Worm (Caenorhabditis elegans) whole organism, mixed stage, embryonic: ENCODE measurements around the gene C49A9.5.

Experiments used
- M03D4.4 ChIP-seq: sonication (generic microtip); optimal IDR thresholded peaks from 2 replicates; lab custom pipeline; 2017; ENCODE audit warnings: mild to moderate bottlenecking, missing genetic modification characterization, missing compliant biosample characterization
- bed-3 ChIP-seq: fragments of 200-800 bp; sonication (Bioruptor generic); optimal IDR thresholded peaks from 3 replicates; lab custom pipeline; 2018; ENCODE audit warnings: mild to moderate bottlenecking, missing genetic modification characterization, moderate library complexity, missing compliant biosample characterization
- blmp-1 ChIP-seq: fragments of 150-350 bp; optimal IDR thresholded peaks from 2 replicates; lab custom pipeline; 2014; ENCODE audit warnings: missing biosample characterization, missing genetic modification characterization
- ceh-39 ChIP-seq: fragments of 150-350 bp; optimal IDR thresholded peaks from 2 replicates; lab custom pipeline; 2014; ENCODE audit warnings: missing biosample characterization, missing genetic modification characterization
- ceh-43 ChIP-seq: fragments of 200-800 bp; sonication (Bioruptor generic); optimal IDR thresholded peaks from 2 replicates; lab custom pipeline; 2018; ENCODE audit warnings: mild to moderate bottlenecking, missing genetic modification characterization, moderate library complexity, missing compliant biosample characterization
- ceh-83 ChIP-seq: fragments of 200-800 bp; sonication (Bioruptor generic); optimal IDR thresholded peaks from 2 replicates; lab custom pipeline; 2018; ENCODE audit warnings: mild to moderate bottlenecking, missing genetic modification characterization, missing compliant biosample characterization
- ces-1 ChIP-seq: fragments of 150-350 bp; optimal IDR thresholded peaks from 2 replicates; lab custom pipeline; 2014; ENCODE audit warnings: missing biosample characterization, missing genetic modification reagents, missing genetic modification characterization
- cnd-1 ChIP-seq: fragments of 200-800 bp; sonication (Bioruptor generic); optimal IDR thresholded peaks from 2 replicates; lab custom pipeline; 2018; ENCODE audit warnings: mild to moderate bottlenecking, missing genetic modification characterization, missing compliant biosample characterization
- drap-1 ChIP-seq: fragments of 200-800 bp; sonication (Bioruptor generic); optimal IDR thresholded peaks from 3 replicates; lab custom pipeline; 2018; ENCODE audit warnings: mild to moderate bottlenecking, missing genetic modification characterization, missing compliant biosample characterization
- elt-1 ChIP-seq: sonication (generic microtip); optimal IDR thresholded peaks from 2 replicates; lab custom pipeline; 2017; ENCODE audit warnings: missing genetic modification characterization, mild to moderate bottlenecking, missing compliant biosample characterization, antibody characterized with exemption, moderate library complexity, borderline replicate concordance; ENCODE audit not compliant: insufficient read depth
- elt-3 ChIP-seq: fragments of 150-350 bp; optimal IDR thresholded peaks from 2 replicates; lab custom pipeline; 2014; ENCODE audit warnings: missing biosample characterization, missing genetic modification characterization
- flh-1 ChIP-seq: fragments of 200-800 bp; sonication (Bioruptor generic); optimal IDR thresholded peaks from 2 replicates; lab custom pipeline; 2018; ENCODE audit warnings: mild to moderate bottlenecking, missing genetic modification characterization, moderate library complexity, missing compliant biosample characterization
- ham-2 ChIP-seq: fragments of 200-800 bp; sonication (Bioruptor generic); optimal IDR thresholded peaks from 2 replicates; lab custom pipeline; 2018; ENCODE audit warnings: mild to moderate bottlenecking, missing genetic modification characterization, missing compliant biosample characterization
- hlh-1 ChIP-seq: fragments of 150-350 bp; optimal IDR thresholded peaks from 2 replicates; lab custom pipeline; 2014; ENCODE audit warnings: missing biosample characterization, missing genetic modification reagents, missing genetic modification characterization
- lin-13 ChIP-seq: fragments of 150-350 bp; optimal IDR thresholded peaks from 2 replicates; lab custom pipeline; 2014; ENCODE audit warnings: missing biosample characterization, missing genetic modification characterization
- lin-32 ChIP-seq: fragments of 200-800 bp; sonication (Bioruptor generic); optimal IDR thresholded peaks from 2 replicates; lab custom pipeline; 2018; ENCODE audit warnings: mild to moderate bottlenecking, missing genetic modification characterization, missing compliant biosample characterization
- lsy-2 ChIP-seq: fragments of 150-350 bp; optimal IDR thresholded peaks from 2 replicates; lab custom pipeline; 2014; ENCODE audit warnings: missing biosample characterization, missing genetic modification characterization
- mab-5 ChIP-seq: fragments of 150-350 bp; optimal IDR thresholded peaks from 2 replicates; lab custom pipeline; 2014; ENCODE audit warnings: missing biosample characterization, missing genetic modification characterization
- mls-2 ChIP-seq: sonication (generic microtip); optimal IDR thresholded peaks from 2 replicates; lab custom pipeline; 2016; ENCODE audit warnings: mild to moderate bottlenecking, missing genetic modification characterization, moderate library complexity, missing compliant biosample characterization
- nhr-12 ChIP-seq: fragments of 150-350 bp; optimal IDR thresholded peaks from 2 replicates; lab custom pipeline; 2014; ENCODE audit warnings: missing biosample characterization, missing genetic modification characterization
- nhr-2 ChIP-seq: fragments of 150-350 bp; optimal IDR thresholded peaks from 2 replicates; lab custom pipeline; 2014; ENCODE audit warnings: missing biosample characterization, missing genetic modification characterization
- nhr-237 ChIP-seq: fragments of 150-350 bp; optimal IDR thresholded peaks from 2 replicates; lab custom pipeline; 2014; ENCODE audit warnings: missing biosample characterization, missing genetic modification characterization
- nhr-28 ChIP-seq: fragments of 150-350 bp; optimal IDR thresholded peaks from 2 replicates; lab custom pipeline; 2014; ENCODE audit warnings: missing biosample characterization, missing genetic modification characterization
- nhr-76 ChIP-seq: sonication (generic microtip); optimal IDR thresholded peaks from 2 replicates; lab custom pipeline; 2017; ENCODE audit warnings: missing biosample characterization, missing genetic modification characterization
- pha-4 ChIP-seq: fragments of 150-350 bp; optimal IDR thresholded peaks from 2 replicates; lab custom pipeline; 2018; ENCODE audit warnings: missing biosample characterization, missing genetic modification reagents, missing genetic modification characterization
- sem-2 ChIP-seq: fragments of 200-800 bp; sonication (Bioruptor generic); optimal IDR thresholded peaks from 2 replicates; lab custom pipeline; 2018; ENCODE audit warnings: mild to moderate bottlenecking, missing genetic modification characterization, missing compliant biosample characterization
- sptf-1 ChIP-seq: sonication (generic microtip); optimal IDR thresholded peaks from 2 replicates; lab custom pipeline; 2017; ENCODE audit warnings: mild to moderate bottlenecking, missing genetic modification characterization, moderate library complexity, missing compliant biosample characterization
- tbx-8 ChIP-seq: fragments of 200-800 bp; sonication (Bioruptor generic); optimal IDR thresholded peaks from 2 replicates; lab custom pipeline; 2018; ENCODE audit warnings: mild to moderate bottlenecking, missing genetic modification characterization, moderate library complexity, missing compliant biosample characterization
- unc-120 ChIP-seq: sonication (generic microtip); optimal IDR thresholded peaks from 2 replicates; lab custom pipeline; 2017; ENCODE audit warnings: missing genetic modification characterization, missing compliant biosample characterization; ENCODE audit not compliant: poor library complexity, severe bottlenecking
- unc-39 ChIP-seq: fragments of 150-350 bp; optimal IDR thresholded peaks from 2 replicates; lab custom pipeline; 2014; ENCODE audit warnings: missing biosample characterization, missing genetic modification characterization
- unc-62 ChIP-seq: fragments of 150-350 bp; optimal IDR thresholded peaks from 2 replicates; lab custom pipeline; 2014; ENCODE audit warnings: missing biosample characterization, missing genetic modification reagents, missing genetic modification characterization
- zip-8 ChIP-seq: fragments of 150-350 bp; optimal IDR thresholded peaks from 2 replicates; lab custom pipeline; 2014; ENCODE audit warnings: missing biosample characterization, missing genetic modification characterization

Gene C49A9.5

DNA sequence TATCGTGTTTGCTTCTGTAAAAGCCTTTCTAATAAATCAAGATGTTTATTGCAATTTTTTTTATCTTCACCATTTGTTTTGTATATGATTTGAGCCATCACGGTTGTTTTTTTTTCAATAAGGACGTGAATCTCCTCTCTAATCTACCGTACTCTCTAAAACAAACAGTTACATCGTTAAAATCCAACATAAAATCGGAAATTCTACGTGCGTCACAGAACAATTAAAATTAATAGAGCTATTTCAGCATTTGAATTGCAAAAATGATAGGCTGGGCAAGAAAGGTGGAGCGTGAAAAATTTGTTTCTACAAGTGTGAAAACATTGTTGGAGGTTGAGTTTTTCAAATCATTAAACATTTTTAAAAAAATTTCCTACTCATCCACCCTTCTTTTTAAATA lies at the start of gene C49A9.5:
C49A9.5 (plus strand) TSS at position 271 of the 400 bp plus-strand sequence.
- TF ChIP-seq elt-3 (tag; lab: Kevin White, UChicago) (no peak), ceh-83 (GFP tag; lab: Kevin White, UChicago) (no peak), bed-3 (GFP tag; lab: Kevin White, UChicago) (no peak), flh-1 (GFP tag; lab: Kevin White, UChicago) (no peak), nhr-2 (no peak), ham-2 (GFP tag; lab: Kevin White, UChicago) (no peak)

DNA sequence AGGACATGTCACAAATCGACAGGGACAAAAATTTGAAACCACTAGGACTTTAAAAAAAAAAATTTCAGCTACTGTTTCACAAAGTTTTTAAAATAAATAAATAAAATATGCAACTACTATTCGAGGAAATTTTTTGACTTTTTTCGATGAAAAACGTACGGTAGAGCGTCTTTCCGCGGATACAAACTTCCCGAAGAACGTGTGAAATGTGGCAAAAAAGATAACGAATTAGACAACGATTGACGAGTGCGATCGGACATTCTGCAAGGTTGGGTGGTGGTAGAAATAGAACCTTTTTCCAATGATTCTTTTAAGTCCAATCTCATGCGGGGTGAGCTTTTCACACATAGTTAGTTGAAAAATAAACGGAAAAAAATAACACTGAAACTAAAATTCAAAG lies 47.7 kb upstream of the C49A9.5 start:
- no peak for TF ChIP-seq sem-2 (GFP tag; lab: Kevin White, UChicago)
- no peak for TF ChIP-seq nhr-28 (tag; lab: Kevin White, UChicago)
- TF ChIP-seq ceh-43, result no peak
- TF ChIP-seq unc-120 (tag; lab: Kevin White, UChicago), result no peak
- TF ChIP-seq ham-2 (GFP tag; lab: Kevin White, UChicago), result no peak
- no peak for TF ChIP-seq nhr-12 (tag; lab: Kevin White, UChicago)
- TF ChIP-seq lin-13 (tag; lab: Kevin White, UChicago), result no peak
- TF ChIP-seq nhr-2, result no peak
- no peak for TF ChIP-seq blmp-1 (tag; lab: Kevin White, UChicago)
- TF ChIP-seq lsy-2 (tag; lab: Kevin White, UChicago), result no peak
- TF ChIP-seq tbx-8 (GFP tag; lab: Kevin White, UChicago), result no peak
- TF ChIP-seq pha-4 (tag; lab: Kevin White, UChicago), result no peak
- TF ChIP-seq nhr-237 (tag; lab: Kevin White, UChicago), result no peak
- TF ChIP-seq M03D4.4 (tag; lab: Kevin White, UChicago), result no peak
- no peak for TF ChIP-seq lin-32 (GFP tag; lab: Kevin White, UChicago)
- no peak for TF ChIP-seq ces-1
- TF ChIP-seq flh-1 (GFP tag; lab: Kevin White, UChicago), result no peak
- TF ChIP-seq ceh-83 (GFP tag; lab: Kevin White, UChicago), result no peak

- TF ChIP-seq ces-1 (peak; percentile 12), mls-2 (tag; lab: Kevin White, UChicago) (no peak), unc-39 (no peak), elt-3 (tag; lab: Kevin White, UChicago) (no peak), mab-5 (no peak), elt-1 (tag; lab: Kevin White, UChicago) (no peak)
These were observed 40.5 kb upstream of the C49A9.5 start for ce11 chrIV:6172959-6173358.

ce11 chrIV:6177383-6177782 lies 36.1 kb upstream of the C49A9.5 start:
- TF ChIP-seq sem-2 (GFP tag; lab: Kevin White, UChicago), result no peak
- TF ChIP-seq ces-1, result peak; percentile 75
- TF ChIP-seq nhr-2, result no peak

DNA sequence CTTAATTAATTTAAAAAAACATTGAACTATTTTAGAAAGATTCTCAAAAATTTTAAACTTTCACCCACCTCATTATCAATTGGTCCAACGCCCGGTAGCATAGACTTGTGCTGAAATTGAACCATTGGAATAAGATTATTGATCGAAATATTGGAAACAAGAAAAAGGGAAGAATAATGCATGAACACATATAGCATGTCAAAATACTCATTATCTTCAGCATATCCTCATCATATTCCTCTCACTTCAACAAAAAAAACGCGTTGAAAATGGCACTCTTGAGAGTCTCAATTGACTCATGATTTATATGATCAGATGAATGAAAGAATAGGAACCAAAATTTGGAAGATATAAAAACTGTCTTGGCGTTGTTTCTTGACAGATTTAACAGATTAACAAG lies 29.7 kb upstream of the C49A9.5 start, which contains the start of gene unc-77:
unc-77 (minus strand) TSS at position 101 of the 400 bp plus-strand sequence.
- TF ChIP-seq mls-2 (tag; lab: Kevin White, UChicago) (no peak), cnd-1 (tag; lab: Kevin White, UChicago) (no peak), sem-2 (GFP tag; lab: Kevin White, UChicago) (no peak)

DNA sequence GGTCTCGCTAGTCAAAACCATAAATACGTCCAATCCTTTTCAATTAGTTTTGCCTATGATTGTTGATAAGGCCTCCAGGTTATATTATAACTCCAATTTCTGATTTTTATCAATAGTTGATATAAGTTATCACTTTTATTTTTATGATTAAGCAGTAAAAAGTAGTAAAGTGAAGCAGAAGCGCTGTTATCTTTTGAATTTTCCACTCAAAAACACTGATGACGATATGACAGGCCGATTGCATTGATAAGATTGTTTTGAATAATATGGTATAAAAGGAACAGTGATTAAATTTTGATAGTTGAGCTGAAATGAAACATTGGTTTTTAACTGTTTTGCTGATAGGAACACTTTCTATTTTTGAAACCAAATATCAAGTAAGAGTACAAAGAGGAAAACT lies 27.9 kb upstream of the C49A9.5 start, which contains the start of gene asp-9:
asp-9 (plus strand) TSS at position 312 of the 400 bp plus-strand sequence.
- no peak for TF ChIP-seq nhr-76
- no peak for TF ChIP-seq mls-2 (tag; lab: Kevin White, UChicago)
- no peak for TF ChIP-seq ceh-43
- TF ChIP-seq ham-2 (GFP tag; lab: Kevin White, UChicago), result no peak

- TF ChIP-seq flh-1 (GFP tag; lab: Kevin White, UChicago) (no peak), ceh-39 (tag; lab: Kevin White, UChicago) (no peak), unc-39 (no peak), unc-62 (GFP tag; lab: Kevin White, UChicago) (no peak), sptf-1 (tag; lab: Kevin White, UChicago) (no peak), ces-1 (no peak), nhr-2 (no peak), elt-1 (tag; lab: Kevin White, UChicago) (no peak), mls-2 (tag; lab: Kevin White, UChicago) (no peak), zip-8 (no peak), unc-120 (tag; lab: Kevin White, UChicago) (no peak), drap-1 (no peak), cnd-1 (tag; lab: Kevin White, UChicago) (no peak), hlh-1 (tag; lab: Kevin White, UChicago) (no peak)
- TF ChIP-seq, all 35 proteins: peak for 0
These were observed 26.3 kb upstream of the C49A9.5 start for ce11 chrIV:6187160-6187559.
